Fruit fly (Drosophila melanogaster): ENCODE data around the gene gpp.
A peak's percentile ranks its signal among the peaks of the same experiment; 100 is the strongest.

gpp gene

DNA sequence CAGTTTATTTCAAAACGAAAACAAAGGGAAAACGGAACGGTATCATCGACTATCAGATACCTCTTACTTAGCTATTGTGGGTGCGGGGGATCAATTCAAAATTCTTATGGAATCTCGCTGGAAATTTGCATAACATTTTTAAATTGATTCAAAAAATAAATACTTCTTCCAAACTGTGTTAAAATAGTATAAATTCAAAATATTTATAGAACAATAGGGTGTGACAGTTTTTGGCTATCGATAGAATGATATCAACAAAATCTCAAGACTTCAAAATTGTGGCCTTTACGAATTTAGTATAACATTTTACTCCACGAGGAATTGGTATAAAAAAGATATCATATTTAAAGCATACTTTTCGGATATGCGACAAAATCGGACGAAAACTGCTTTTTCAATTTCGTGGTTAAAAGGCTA, 18.2 kb upstream of the gpp start:
- TF ChIP-seq ovo (GFP tag; optimal IDR thresholded peaks at IDR 0.05) (no peak), tj (GFP tag; optimal IDR thresholded peaks at IDR 0.05) (no peak), cic (GFP tag; optimal IDR thresholded peaks at IDR 0.05) (no peak), CG12768 (GFP tag; optimal IDR thresholded peaks at IDR 0.05) (no peak), CG5204 (GFP tag; optimal IDR thresholded peaks at IDR 0.05) (no peak), Crg-1 (GFP tag; optimal IDR thresholded peaks at IDR 0.05) (no peak), CG11617 (GFP tag; optimal IDR thresholded peaks at IDR 0.05) (no peak), kay (GFP tag; ENCODE audit: borderline replicate concordance) (peak; percentile 91), toe (GFP tag; optimal IDR thresholded peaks at IDR 0.05) (no peak), Hr96 (GFP tag; optimal IDR thresholded peaks at IDR 0.05) (no peak), bab1 (GFP tag; optimal IDR thresholded peaks at IDR 0.05) (peak; percentile 0), CG7101 (tag; optimal IDR thresholded peaks at IDR 0.05) (no peak), CG14711 (tag; optimal IDR thresholded peaks at IDR 0.05) (no peak), CG33017 (tag; optimal IDR thresholded peaks at IDR 0.05) (no peak)

dm6 chr3R:6393515-6394246, 13.0 kb upstream of the gpp start:
- peak; percentile 9 for TF ChIP-seq tj (GFP tag; optimal IDR thresholded peaks at IDR 0.05)
- no peak for TF ChIP-seq CG7101 (tag; optimal IDR thresholded peaks at IDR 0.05)
- no peak for TF ChIP-seq CG12768 (GFP tag; optimal IDR thresholded peaks at IDR 0.05)
- no peak for TF ChIP-seq kay (GFP tag; ENCODE audit: borderline replicate concordance)
- TF ChIP-seq ovo (GFP tag; optimal IDR thresholded peaks at IDR 0.05), result no peak
- no peak for TF ChIP-seq CG7045 (GFP tag; optimal IDR thresholded peaks at IDR 0.05)
- TF ChIP-seq cnc (optimal IDR thresholded peaks at IDR 0.05), result peak in 1 of 2 experiments; percentile 6
- no peak for TF ChIP-seq CG11617 (GFP tag; optimal IDR thresholded peaks at IDR 0.05)
- TF ChIP-seq toe (GFP tag; optimal IDR thresholded peaks at IDR 0.05), result no peak

dm6 chr3R:6394247-6394522, 12.5 kb upstream of the gpp start:
- TF ChIP-seq ovo (GFP tag; optimal IDR thresholded peaks at IDR 0.05), result no peak
- TF ChIP-seq cic (GFP tag; optimal IDR thresholded peaks at IDR 0.05), result no peak
- TF ChIP-seq Hr96 (GFP tag; optimal IDR thresholded peaks at IDR 0.05), result no peak
- no peak for TF ChIP-seq bab1 (GFP tag; optimal IDR thresholded peaks at IDR 0.05)
- TF ChIP-seq toe (GFP tag; optimal IDR thresholded peaks at IDR 0.05), result no peak
- TF ChIP-seq CG33017 (tag; optimal IDR thresholded peaks at IDR 0.05), result no peak
- TF ChIP-seq tj (GFP tag; optimal IDR thresholded peaks at IDR 0.05), result no peak
- no peak for TF ChIP-seq CG12768 (GFP tag; optimal IDR thresholded peaks at IDR 0.05)
- no peak for TF ChIP-seq Crg-1 (GFP tag; optimal IDR thresholded peaks at IDR 0.05)
- TF ChIP-seq Mnt (GFP tag; optimal IDR thresholded peaks at IDR 0.05), result no peak
- TF ChIP-seq CG11617 (GFP tag; optimal IDR thresholded peaks at IDR 0.05), result no peak
- TF ChIP-seq CG7045 (GFP tag; optimal IDR thresholded peaks at IDR 0.05), result no peak
- TF ChIP-seq cnc (optimal IDR thresholded peaks at IDR 0.05), result no peak
- no peak for TF ChIP-seq kay (GFP tag; ENCODE audit: borderline replicate concordance)
- no peak for TF ChIP-seq CG1620 (GFP tag; optimal IDR thresholded peaks at IDR 0.05)
- TF ChIP-seq CG7101 (tag; optimal IDR thresholded peaks at IDR 0.05), result no peak
- no peak for TF ChIP-seq pad (GFP tag; optimal IDR thresholded peaks at IDR 0.05)
- no peak for TF ChIP-seq CG5204 (GFP tag; optimal IDR thresholded peaks at IDR 0.05)
- TF ChIP-seq CG14711 (tag; optimal IDR thresholded peaks at IDR 0.05), result no peak
- no peak for TF ChIP-seq Clk (GFP tag; optimal IDR thresholded peaks at IDR 0.05)

- no peak for TF ChIP-seq CG1620 (GFP tag; optimal IDR thresholded peaks at IDR 0.05)
- peak; percentile 1 for TF ChIP-seq bab1 (GFP tag; optimal IDR thresholded peaks at IDR 0.05)
- peak; percentile 58 for TF ChIP-seq kay (GFP tag; ENCODE audit: borderline replicate concordance)
- peak; percentile 12 for TF ChIP-seq tj (GFP tag; optimal IDR thresholded peaks at IDR 0.05)
Observed at dm6 chr3R:6395572-6396295, 10.9 kb upstream of the gpp start.

DNA sequence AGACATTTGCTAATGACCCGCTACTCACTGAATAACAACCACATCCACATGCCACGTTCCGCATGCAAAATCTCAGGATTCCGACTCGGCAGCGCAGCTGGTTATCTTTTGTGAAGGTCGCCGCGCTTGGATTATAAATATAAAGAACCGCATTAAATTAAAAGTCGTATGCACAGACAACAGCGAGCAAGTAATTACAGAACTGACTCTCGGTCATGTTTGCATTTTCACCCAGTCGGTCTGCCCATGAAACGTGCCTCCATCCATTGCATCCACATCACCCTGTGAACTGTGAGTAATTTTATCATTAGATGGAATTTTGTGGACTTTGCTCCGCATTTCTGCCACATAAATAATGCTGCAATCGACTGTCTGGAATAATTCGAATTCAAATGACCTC, 10.0 kb upstream of the gpp start:
- TF ChIP-seq pad (GFP tag; optimal IDR thresholded peaks at IDR 0.05), result no peak
- no peak for TF ChIP-seq CG14711 (tag; optimal IDR thresholded peaks at IDR 0.05)
- no peak for TF ChIP-seq ovo (GFP tag; optimal IDR thresholded peaks at IDR 0.05)
- TF ChIP-seq bab1 (GFP tag; optimal IDR thresholded peaks at IDR 0.05), result no peak
- no peak for TF ChIP-seq cnc (optimal IDR thresholded peaks at IDR 0.05)
- no peak for TF ChIP-seq CG7045 (GFP tag; optimal IDR thresholded peaks at IDR 0.05)
- no peak for TF ChIP-seq CG5204 (GFP tag; optimal IDR thresholded peaks at IDR 0.05)
- TF ChIP-seq tj (GFP tag; optimal IDR thresholded peaks at IDR 0.05), result no peak
- no peak for TF ChIP-seq Clk (GFP tag; optimal IDR thresholded peaks at IDR 0.05)
- TF ChIP-seq Crg-1 (GFP tag; optimal IDR thresholded peaks at IDR 0.05), result no peak
- no peak for TF ChIP-seq CG12768 (GFP tag; optimal IDR thresholded peaks at IDR 0.05)
- no peak for TF ChIP-seq CG33017 (tag; optimal IDR thresholded peaks at IDR 0.05)
- no peak for TF ChIP-seq CG1620 (GFP tag; optimal IDR thresholded peaks at IDR 0.05)
- TF ChIP-seq Mnt (GFP tag; optimal IDR thresholded peaks at IDR 0.05), result no peak
- no peak for TF ChIP-seq cic (GFP tag; optimal IDR thresholded peaks at IDR 0.05)

DNA sequence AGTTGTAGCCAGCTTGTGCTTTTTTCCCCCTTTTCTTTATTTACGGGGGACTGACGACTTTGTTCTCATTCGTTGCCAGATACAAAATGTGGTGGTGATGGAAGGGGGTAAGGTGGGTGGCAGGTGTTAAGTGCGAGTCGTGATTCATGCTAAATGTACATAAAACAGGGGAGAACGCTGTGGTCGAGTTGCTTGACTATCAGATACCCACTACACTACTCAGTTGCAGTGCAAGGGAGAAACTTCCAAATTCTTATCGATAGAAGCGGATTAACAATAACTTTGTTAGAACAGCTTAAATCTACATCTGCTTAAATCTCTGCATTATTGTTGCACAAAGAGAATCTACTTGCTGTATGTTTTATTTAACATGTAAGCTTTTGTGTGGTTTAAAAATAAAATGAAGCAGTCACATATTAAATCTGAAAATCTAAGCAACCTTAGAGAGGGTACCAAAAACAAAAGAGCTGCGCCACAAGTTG, 9.0 kb upstream of the gpp start:
- TF ChIP-seq cnc (optimal IDR thresholded peaks at IDR 0.05) (no peak), CG7045 (GFP tag; optimal IDR thresholded peaks at IDR 0.05) (peak; percentile 58), ovo (GFP tag; optimal IDR thresholded peaks at IDR 0.05) (no peak), tj (GFP tag; optimal IDR thresholded peaks at IDR 0.05) (peak; percentile 41), CG11617 (GFP tag; optimal IDR thresholded peaks at IDR 0.05) (peak; percentile 62), pad (GFP tag; optimal IDR thresholded peaks at IDR 0.05) (peak; percentile 26), CG5204 (GFP tag; optimal IDR thresholded peaks at IDR 0.05) (peak; percentile 67), cic (GFP tag; optimal IDR thresholded peaks at IDR 0.05) (no peak), CG33017 (tag; optimal IDR thresholded peaks at IDR 0.05) (peak; percentile 31), CG7101 (tag; optimal IDR thresholded peaks at IDR 0.05) (peak; percentile 63), Clk (GFP tag; optimal IDR thresholded peaks at IDR 0.05) (no peak), toe (GFP tag; optimal IDR thresholded peaks at IDR 0.05) (no peak), bab1 (GFP tag; optimal IDR thresholded peaks at IDR 0.05) (peak; percentile 10), CG14711 (tag; optimal IDR thresholded peaks at IDR 0.05) (peak; percentile 24), kay (GFP tag; ENCODE audit: borderline replicate concordance) (peak; percentile 98), CG1620 (GFP tag; optimal IDR thresholded peaks at IDR 0.05) (peak; percentile 2), CG12768 (GFP tag; optimal IDR thresholded peaks at IDR 0.05) (peak; percentile 32), Hr96 (GFP tag; optimal IDR thresholded peaks at IDR 0.05) (peak; percentile 32), Crg-1 (GFP tag; optimal IDR thresholded peaks at IDR 0.05) (no peak), Mnt (GFP tag; optimal IDR thresholded peaks at IDR 0.05) (no peak)

Data from whole organism, adult.